Fruit fly (Drosophila melanogaster) whole organism, prepupa: Measurements from ENCODE around the gene CG1622.

Experiments
- Blimp-1 ChIP-seq: fragments of 200-800 bp; sonication (Bioruptor generic); optimal IDR thresholded peaks from 3 replicates; lab custom pipeline; 2017; ENCODE audit warnings: missing biosample characterization, missing genetic modification characterization, mild to moderate bottlenecking, moderate library complexity, missing genetic modification reagents
- CG10669 ChIP-seq: fragments of 200-800 bp; sonication (Bioruptor generic); optimal IDR thresholded peaks from 3 replicates; lab custom pipeline; 2018; ENCODE audit warnings: missing biosample characterization, mild to moderate bottlenecking, missing genetic modification characterization, moderate library complexity
- CG11294 ChIP-seq: fragments of 200-800 bp; sonication (Bioruptor generic); IDR thresholded peaks from 2 replicates; pipeline ENCODE4 v1.3.6; 2022; ENCODE audit warnings: missing biosample characterization, missing genetic modification characterization
- CG11762 ChIP-seq: fragments of 200-800 bp; sonication (Bioruptor generic); optimal IDR thresholded peaks from 3 replicates; lab custom pipeline; 2016; ENCODE audit warnings: missing biosample characterization, missing genetic modification characterization; ENCODE audit not compliant: insufficient read depth
- CG15336 ChIP-seq: fragments of 200-800 bp; sonication (Bioruptor generic); IDR thresholded peaks from 2 replicates; pipeline ENCODE4 v1.3.6; 2022; ENCODE audit warnings: missing biosample characterization, missing genetic modification characterization
- CG1621 ChIP-seq: fragments of 200-800 bp; sonication (Bioruptor generic); optimal IDR thresholded peaks from 3 replicates; lab custom pipeline; 2018; ENCODE audit warnings: missing biosample characterization, mild to moderate bottlenecking, missing genetic modification characterization
- CG3032 ChIP-seq: fragments of 200-800 bp; optimal IDR thresholded peaks from 2 replicates; lab custom pipeline; 2019; ENCODE audit warnings: missing biosample characterization, mild to moderate bottlenecking, missing genetic modification characterization, moderate library complexity
- CG31627 ChIP-seq: fragments of 200-800 bp; sonication (Bioruptor generic); optimal IDR thresholded peaks from 3 replicates; lab custom pipeline; 2016; ENCODE audit warnings: missing biosample characterization, missing genetic modification characterization
- CG32006 ChIP-seq: fragments of 200-800 bp; sonication (Bioruptor generic); optimal IDR thresholded peaks from 3 replicates; lab custom pipeline; 2017; ENCODE audit warnings: missing biosample characterization, mild to moderate bottlenecking, missing genetic modification characterization
- CG34406 ChIP-seq: fragments of 200-800 bp; sonication (Bioruptor generic); optimal IDR thresholded peaks from 3 replicates; lab custom pipeline; 2016; ENCODE audit warnings: missing biosample characterization, missing genetic modification characterization
- CG3919 ChIP-seq: fragments of 200-800 bp; sonication (Bioruptor generic); optimal IDR thresholded peaks from 3 replicates; lab custom pipeline; 2016; ENCODE audit warnings: missing biosample characterization, missing genetic modification characterization
- CG4318 ChIP-seq: fragments of 200-800 bp; sonication (Bioruptor generic); optimal IDR thresholded peaks from 3 replicates; lab custom pipeline; 2017; ENCODE audit warnings: missing biosample characterization, mild to moderate bottlenecking, missing genetic modification characterization
- CG6163 ChIP-seq: fragments of 200-800 bp; sonication (Bioruptor generic); IDR thresholded peaks from 3 replicates; pipeline ENCODE4 v1.3.6; 2022; ENCODE audit warnings: missing biosample characterization, missing genetic modification characterization
- CG6276 ChIP-seq: fragments of 200-800 bp; sonication (Bioruptor generic); optimal IDR thresholded peaks from 2 replicates; lab custom pipeline; 2017; ENCODE audit warnings: missing biosample characterization, mild to moderate bottlenecking, missing genetic modification characterization
- CG6792 ChIP-seq: fragments of 200-800 bp; sonication (Bioruptor generic); optimal IDR thresholded peaks from 3 replicates; lab custom pipeline; 2016; ENCODE audit warnings: missing biosample characterization, missing genetic modification characterization
- CG6808 ChIP-seq: fragments of 200-800 bp; sonication (Bioruptor generic); optimal IDR thresholded peaks from 3 replicates; lab custom pipeline; 2017; ENCODE audit warnings: missing biosample characterization, missing genetic modification characterization, mild to moderate bottlenecking, moderate library complexity, missing genetic modification reagents
- CG6854 ChIP-seq: fragments of 200-800 bp; sonication (Bioruptor generic); optimal IDR thresholded peaks from 2 replicates; lab custom pipeline; 2017; ENCODE audit warnings: missing biosample characterization, mild to moderate bottlenecking, missing genetic modification characterization
- CG7368 ChIP-seq: fragments of 200-800 bp; sonication (Bioruptor generic); optimal IDR thresholded peaks from 3 replicates; lab custom pipeline; 2016; ENCODE audit warnings: missing biosample characterization, missing genetic modification characterization
- CG8319 ChIP-seq: fragments of 200-800 bp; sonication (Bioruptor generic); optimal IDR thresholded peaks from 3 replicates; lab custom pipeline; 2016; ENCODE audit warnings: missing biosample characterization, missing genetic modification characterization
- CG8632 ChIP-seq: fragments of 200-800 bp; sonication (Bioruptor generic); optimal IDR thresholded peaks from 3 replicates; lab custom pipeline; 2016; ENCODE audit warnings: missing biosample characterization, missing genetic modification characterization
- Eip75B ChIP-seq: fragments of 200-800 bp; sonication (Bioruptor generic); optimal IDR thresholded peaks from 3 replicates; lab custom pipeline; 2016; ENCODE audit warnings: missing biosample characterization, missing genetic modification characterization
- Eip78C ChIP-seq: fragments of 200-800 bp; sonication (Bioruptor generic); peaks from one replicate; lab custom pipeline; 2016; ENCODE audit warnings: missing biosample characterization, missing genetic modification characterization
- Eip93F ChIP-seq: fragments of 200-800 bp; sonication (Bioruptor generic); optimal IDR thresholded peaks from 2 replicates; lab custom pipeline; 2016; ENCODE audit warnings: missing biosample characterization, mild to moderate bottlenecking, missing genetic modification characterization
- Ets21C ChIP-seq: fragments of 200-800 bp; sonication (Bioruptor generic); optimal IDR thresholded peaks from 3 replicates; lab custom pipeline; 2016; ENCODE audit warnings: missing biosample characterization, missing genetic modification characterization
- Gug ChIP-seq: fragments of 200-800 bp; sonication (Bioruptor generic); IDR thresholded peaks from 2 replicates; pipeline ENCODE4 v1.3.6; 2022; ENCODE audit warnings: missing biosample characterization, missing genetic modification characterization
- Hr38 ChIP-seq: sonication (Bioruptor generic); optimal IDR thresholded peaks from 2 replicates; lab custom pipeline; 2016; ENCODE audit warnings: missing biosample characterization, missing genetic modification characterization
- Hr39 ChIP-seq: fragments of 200-800 bp; sonication (Bioruptor generic); optimal IDR thresholded peaks from 2 replicates; lab custom pipeline; 2016; ENCODE audit warnings: missing biosample characterization, missing genetic modification characterization
- Lpt ChIP-seq: fragments of 200-800 bp; sonication (Bioruptor generic); optimal IDR thresholded peaks from 3 replicates; lab custom pipeline; 2016; ENCODE audit warnings: missing biosample characterization, missing genetic modification characterization
- Met ChIP-seq: fragments of 200-800 bp; sonication (Bioruptor generic); optimal IDR thresholded peaks from 3 replicates; lab custom pipeline; 2016; ENCODE audit warnings: missing biosample characterization, missing genetic modification characterization
- OdsH ChIP-seq: fragments of 200-800 bp; sonication (Bioruptor generic); optimal IDR thresholded peaks from 3 replicates; lab custom pipeline; 2016; ENCODE audit warnings: missing biosample characterization, missing genetic modification characterization
- Smox ChIP-seq: fragments of 200-800 bp; sonication (Bioruptor generic); optimal IDR thresholded peaks from 3 replicates; lab custom pipeline; 2016; ENCODE audit warnings: missing biosample characterization, missing genetic modification characterization
- Sox14 ChIP-seq: fragments of 200-800 bp; sonication (Bioruptor generic); optimal IDR thresholded peaks from 3 replicates; lab custom pipeline; 2016; ENCODE audit warnings: missing biosample characterization, missing genetic modification characterization
- achi ChIP-seq: fragments of 200-800 bp; sonication (Bioruptor generic); optimal IDR thresholded peaks from 3 replicates; lab custom pipeline; 2016; ENCODE audit warnings: missing biosample characterization, missing genetic modification characterization
- dac ChIP-seq: fragments of 200-800 bp; sonication (Bioruptor generic); optimal IDR thresholded peaks from 2 replicates; lab custom pipeline; 2017; ENCODE audit warnings: missing biosample characterization, mild to moderate bottlenecking, missing genetic modification characterization
- dsx ChIP-seq: fragments of 200-800 bp; optimal IDR thresholded peaks from 3 replicates; lab custom pipeline; 2019; ENCODE audit warnings: missing biosample characterization, mild to moderate bottlenecking, missing genetic modification characterization, moderate library complexity; ENCODE audit not compliant: poor library complexity, severe bottlenecking
- fd59A ChIP-seq: fragments of 200-800 bp; sonication (Bioruptor generic); optimal IDR thresholded peaks from 2 replicates; lab custom pipeline; 2017; ENCODE audit warnings: missing biosample characterization, mild to moderate bottlenecking, missing genetic modification characterization, missing genetic modification reagents
- fd85E ChIP-seq: fragments of 200-800 bp; sonication (Bioruptor generic); optimal IDR thresholded peaks from 3 replicates; lab custom pipeline; 2016; ENCODE audit warnings: missing biosample characterization, missing genetic modification characterization
- fkh ChIP-seq: fragments of 200-800 bp; sonication (Bioruptor generic); optimal IDR thresholded peaks from 3 replicates; lab custom pipeline; 2017; ENCODE audit warnings: missing biosample characterization, mild to moderate bottlenecking, missing genetic modification characterization, moderate library complexity
- lz ChIP-seq: fragments of 200-800 bp; sonication (Bioruptor generic); optimal IDR thresholded peaks from 3 replicates; lab custom pipeline; 2016; ENCODE audit warnings: missing biosample characterization, missing genetic modification characterization
- net ChIP-seq: fragments of 200-800 bp; sonication (Bioruptor generic); optimal IDR thresholded peaks from 3 replicates; lab custom pipeline; 2016; ENCODE audit warnings: missing biosample characterization, missing genetic modification characterization
- pdm3 ChIP-seq: fragments of 200-800 bp; sonication (Bioruptor generic); optimal IDR thresholded peaks from 3 replicates; lab custom pipeline; 2016; ENCODE audit warnings: missing biosample characterization, missing genetic modification characterization
- spab ChIP-seq: fragments of 200-800 bp; sonication (Bioruptor generic); optimal IDR thresholded peaks from 2 replicates; lab custom pipeline; 2017; ENCODE audit warnings: missing biosample characterization, mild to moderate bottlenecking, missing genetic modification characterization, missing genetic modification reagents
- ss ChIP-seq, 2 experiments: fragments of 200-800 bp; sonication (Bioruptor generic); optimal IDR thresholded peaks; 2 replicates in 1 of 2; 3 replicates in 1 of 2; lab custom pipeline; 2017 to 2018; ENCODE audit warnings: mild to moderate bottlenecking in 2 of 2, missing biosample characterization in 2 of 2, missing genetic modification characterization in 2 of 2, moderate library complexity in 1 of 2
- svp ChIP-seq: fragments of 200-800 bp; sonication (Bioruptor generic); peaks from one replicate; lab custom pipeline; 2016; ENCODE audit warnings: missing biosample characterization, missing genetic modification characterization
- topi ChIP-seq: fragments of 200-800 bp; sonication (Bioruptor generic); optimal IDR thresholded peaks from 3 replicates; lab custom pipeline; 2016; ENCODE audit warnings: missing biosample characterization, missing genetic modification characterization
- vri ChIP-seq: fragments of 200-800 bp; sonication (Bioruptor generic); optimal IDR thresholded peaks from 3 replicates; lab custom pipeline; 2016; ENCODE audit warnings: missing biosample characterization, mild to moderate bottlenecking, missing genetic modification characterization

The CG1622 gene

DNA sequence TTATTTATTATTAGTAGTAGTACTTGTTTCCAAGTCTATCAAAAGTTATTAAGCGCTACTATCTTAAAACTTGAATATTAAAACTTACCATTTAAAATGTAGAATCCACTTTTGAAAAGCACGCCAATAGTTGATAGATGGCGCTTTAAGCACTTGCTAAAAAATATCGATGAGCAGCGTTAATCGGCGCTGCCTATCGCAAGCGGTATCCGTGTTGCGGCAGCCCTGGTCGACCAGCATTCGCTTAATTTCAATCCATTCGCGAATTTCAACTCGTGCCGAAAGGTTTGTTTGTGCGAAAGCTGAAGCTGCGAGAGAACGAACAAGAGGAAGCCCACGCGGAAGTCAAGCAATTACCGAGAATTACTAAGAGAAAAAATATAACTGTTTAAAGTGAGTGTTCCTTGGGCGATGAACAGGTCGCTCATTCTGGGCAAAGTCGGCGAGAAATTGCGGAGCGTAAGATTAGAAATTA lies 32.7 kb downstream of the CG1622 start, which contains the start of gene Prx2 (continued):
- TF ChIP-seq Gug (0 out of 2 replicates have a peak, but pooled peaks have one; percentile 9), CG10669 (GFP tag; lab: Kevin White, UChicago) (no peak), Met (GFP tag; lab: Kevin White, UChicago) (peak; percentile 35), CG6792 (GFP tag; lab: Kevin White, UChicago) (no peak), CG8632 (no peak), CG6276 (peak; percentile 34), vri (peak; percentile 64), OdsH (GFP tag; lab: Kevin White, UChicago) (peak; percentile 17), fd85E (GFP tag; lab: Kevin White, UChicago) (no peak), Lpt (GFP tag; lab: Kevin White, UChicago) (no peak), CG11294 (GFP tag; lab: Robert Waterston, UW) (peak; percentile 15; the same call in 1 of the 2 replicates), achi (GFP tag; lab: Kevin White, UChicago) (peak; percentile 26), Sox14 (no peak), CG32006 (GFP tag; lab: Kevin White, UChicago) (no peak), dsx (GFP tag; lab: Kevin White, UChicago) (no peak), Hr39 (GFP tag; lab: Kevin White, UChicago) (no peak), CG6854 (GFP tag; lab: Kevin White, UChicago) (peak; percentile 72), Smox (peak; percentile 6), fkh (GFP tag; lab: Kevin White, UChicago) (no peak)
- TF ChIP-seq, all 60 proteins: peak for 28

- TF ChIP-seq pdm3 (GFP tag; lab: Kevin White, UChicago) = peak; percentile 86
- TF ChIP-seq CG3919 = peak; percentile 87
- peak; percentile 89 for TF ChIP-seq CG7368 (GFP tag; lab: Kevin White, UChicago)
- TF ChIP-seq Eip75B (GFP tag; lab: Kevin White, UChicago) = peak; percentile 89
- peak; percentile 63 for TF ChIP-seq Ets21C
- TF ChIP-seq ss (GFP tag; optimal IDR thresholded peaks at IDR 0.05; lab: Kevin White, UChicago) = peak; percentile 43 to 66
- TF ChIP-seq CG4318 (GFP tag; lab: Kevin White, UChicago) = peak; percentile 83
- TF ChIP-seq Eip93F (GFP tag; lab: Kevin White, UChicago) = peak; percentile 32
- TF ChIP-seq Gug = peak; percentile 84
- peak; percentile 63 for TF ChIP-seq spab (GFP tag; lab: Kevin White, UChicago)
- peak; percentile 92 for TF ChIP-seq svp (GFP tag; lab: Kevin White, UChicago)
- TF ChIP-seq dac (GFP tag; lab: Kevin White, UChicago) = peak; percentile 85
- peak; percentile 95 for TF ChIP-seq Eip78C (GFP tag; lab: Kevin White, UChicago)
- TF ChIP-seq lz (GFP tag; lab: Kevin White, UChicago) = peak; percentile 87
- peak; percentile 82 for TF ChIP-seq Smox
- no peak for TF ChIP-seq Hr38 (GFP tag; lab: Kevin White, UChicago)
- peak; percentile 16 for TF ChIP-seq Blimp-1 (GFP tag; lab: Kevin White, UChicago)
- peak; percentile 28 for TF ChIP-seq fd85E (GFP tag; lab: Kevin White, UChicago)
- TF ChIP-seq CG8319 = peak; percentile 66
- peak; percentile 93 for TF ChIP-seq CG6163 (GFP tag; lab: Robert Waterston, UW)
- peak; percentile 85 for TF ChIP-seq CG34406 (GFP tag; lab: Kevin White, UChicago)
- TF ChIP-seq CG1621 (tag; lab: Kevin White, UChicago) = peak; percentile 73
- peak; percentile 73 for TF ChIP-seq CG3032 (tag; lab: Kevin White, UChicago)
- TF ChIP-seq CG6808 (GFP tag; lab: Kevin White, UChicago) = peak; percentile 68
- TF ChIP-seq Lpt (GFP tag; lab: Kevin White, UChicago) = peak; percentile 79
- peak; percentile 80 for TF ChIP-seq CG31627 (GFP tag; lab: Kevin White, UChicago)
- TF ChIP-seq CG6854 (GFP tag; lab: Kevin White, UChicago) = peak; percentile 12
- TF ChIP-seq achi (GFP tag; lab: Kevin White, UChicago) = peak; percentile 79
- TF ChIP-seq topi (GFP tag; lab: Kevin White, UChicago) = peak; percentile 89
- peak; percentile 85 for TF ChIP-seq CG11762 (GFP tag; lab: Kevin White, UChicago)
- peak; percentile 89 for TF ChIP-seq CG15336 (GFP tag; lab: Robert Waterston, UW)
- TF ChIP-seq dsx (GFP tag; lab: Kevin White, UChicago) = peak; percentile 68
- TF ChIP-seq CG32006 (GFP tag; lab: Kevin White, UChicago) = peak; percentile 93
- peak; percentile 58 for TF ChIP-seq fd59A (GFP tag; lab: Kevin White, UChicago)
- TF ChIP-seq CG11294 (GFP tag; lab: Robert Waterston, UW) = peak; percentile 78; the same call in 1 of the 2 replicates
- TF ChIP-seq net (GFP tag; lab: Kevin White, UChicago) = peak; percentile 86
- peak; percentile 87 for TF ChIP-seq OdsH (GFP tag; lab: Kevin White, UChicago)
Measured at dm6 chrX:13331814-13332701, 35.2 kb downstream of the CG1622 start.
